Fruit fly (Drosophila melanogaster) whole organism, embryonic: ENCODE data around the gene CG4297.
A peak's percentile ranks its signal among the peaks of the same experiment; 100 is the strongest.

Experiments used
- CG11398 ChIP-seq: fragments of 200-800 bp; sonication (Bioruptor generic); optimal IDR thresholded peaks from 2 replicates; lab custom pipeline; 2016; ENCODE audit warnings: missing biosample characterization, missing genetic modification characterization
- CG11504 ChIP-seq: fragments of 200-800 bp; sonication (Bioruptor generic); optimal IDR thresholded peaks from 3 replicates; lab custom pipeline; 2019; ENCODE audit warnings: missing biosample characterization, mild to moderate bottlenecking, missing genetic modification characterization, moderate library complexity
- CG11695 ChIP-seq: fragments of 200-800 bp; sonication (Bioruptor generic); IDR thresholded peaks from 3 replicates; pipeline ENCODE4 v1.3.6; 2022; ENCODE audit warnings: missing biosample characterization, missing genetic modification characterization
- CG12236 ChIP-seq: fragments of 200-800 bp; sonication (Bioruptor generic); optimal IDR thresholded peaks from 2 replicates; lab custom pipeline; 2016; ENCODE audit warnings: missing biosample characterization, missing genetic modification characterization
- CG13123 ChIP-seq: fragments of 200-800 bp; sonication (Bioruptor generic); optimal IDR thresholded peaks from 2 replicates; lab custom pipeline; 2016; ENCODE audit warnings: missing biosample characterization, missing genetic modification characterization
- CG13296 ChIP-seq: fragments of 200-800 bp; sonication (Bioruptor generic); optimal IDR thresholded peaks from 3 replicates; lab custom pipeline; 2018; ENCODE audit warnings: missing biosample characterization, mild to moderate bottlenecking, missing genetic modification characterization
- CG1529 ChIP-seq: fragments of 200-800 bp; sonication (Bioruptor generic); optimal IDR thresholded peaks from 3 replicates; lab custom pipeline; 2018; ENCODE audit warnings: missing biosample characterization, missing genetic modification characterization
- CG1602 ChIP-seq: fragments of 200-800 bp; sonication (Bioruptor generic); optimal IDR thresholded peaks from 3 replicates; lab custom pipeline; 2016; ENCODE audit warnings: missing biosample characterization, missing genetic modification characterization
- CG17912 ChIP-seq: fragments of 200-800 bp; sonication (Bioruptor generic); optimal IDR thresholded peaks from 2 replicates; lab custom pipeline; 2018; ENCODE audit warnings: missing biosample characterization, mild to moderate bottlenecking, missing genetic modification characterization
- CG30403 ChIP-seq: fragments of 200-800 bp; sonication (Bioruptor generic); optimal IDR thresholded peaks from 3 replicates; lab custom pipeline; 2016; ENCODE audit warnings: missing biosample characterization, missing genetic modification characterization
- CG3281 ChIP-seq: fragments of 200-800 bp; sonication (Bioruptor generic); optimal IDR thresholded peaks from 3 replicates; lab custom pipeline; 2017; ENCODE audit warnings: missing biosample characterization, mild to moderate bottlenecking, missing genetic modification characterization
- CG3847 ChIP-seq: fragments of 200-800 bp; sonication (Bioruptor generic); IDR thresholded peaks from 2 replicates; pipeline ENCODE4 v1.3.6; 2022; ENCODE audit warnings: missing biosample characterization, missing genetic modification characterization
- CG3995 ChIP-seq: fragments of 200-800 bp; sonication (Bioruptor generic); optimal IDR thresholded peaks from 3 replicates; lab custom pipeline; 2016; ENCODE audit warnings: missing biosample characterization, missing genetic modification characterization
- CkIIα-i1 ChIP-seq: fragments of 200-800 bp; sonication (Bioruptor generic); IDR thresholded peaks from 2 replicates; pipeline ENCODE4 v1.3.6; 2022; ENCODE audit warnings: missing biosample characterization, missing genetic modification characterization
- CrebB ChIP-seq: fragments of 200-800 bp; sonication (Bioruptor generic); optimal IDR thresholded peaks from 3 replicates; lab custom pipeline; 2018; ENCODE audit warnings: missing biosample characterization, mild to moderate bottlenecking, missing genetic modification characterization
- D19B ChIP-seq: fragments of 200-800 bp; sonication (Bioruptor generic); optimal IDR thresholded peaks from 2 replicates; lab custom pipeline; 2017; ENCODE audit warnings: missing biosample characterization, mild to moderate bottlenecking, missing genetic modification characterization
- Dip2 ChIP-seq: fragments of 200-800 bp; sonication (Bioruptor generic); IDR thresholded peaks from 2 replicates; pipeline ENCODE4 v1.3.6; 2022; ENCODE audit warnings: missing biosample characterization, missing genetic modification characterization
- Dll ChIP-seq: fragments of 200-800 bp; sonication (Bioruptor generic); IDR thresholded peaks from 4 replicates; pipeline ENCODE4 v1.3.6; 2022; ENCODE audit warnings: missing biosample characterization, missing genetic modification characterization; ENCODE audit not compliant: partially characterized antibody
- Dp ChIP-seq: fragments of 200-800 bp; sonication (Bioruptor generic); optimal IDR thresholded peaks from 2 replicates; lab custom pipeline; 2018; ENCODE audit warnings: missing biosample characterization, mild to moderate bottlenecking, missing genetic modification characterization, moderate library complexity
- Fer2 ChIP-seq: fragments of 200-800 bp; sonication (Bioruptor generic); optimal IDR thresholded peaks from 2 replicates; lab custom pipeline; 2018; ENCODE audit warnings: missing biosample characterization, mild to moderate bottlenecking, missing genetic modification characterization, moderate library complexity
- Jarid2 ChIP-seq: fragments of 200-800 bp; sonication (Bioruptor generic); optimal IDR thresholded peaks from 3 replicates; lab custom pipeline; 2017; ENCODE audit warnings: mild to moderate bottlenecking, missing biosample characterization, missing genetic modification reagents, missing genetic modification characterization
- Lhr ChIP-seq: fragments of 200-800 bp; sonication (Bioruptor generic); optimal IDR thresholded peaks from 3 replicates; lab custom pipeline; 2017; ENCODE audit warnings: mild to moderate bottlenecking, missing biosample characterization, missing genetic modification reagents, missing genetic modification characterization
- Mes4 ChIP-seq: fragments of 200-800 bp; sonication (Bioruptor generic); optimal IDR thresholded peaks from 2 replicates; lab custom pipeline; 2016; ENCODE audit warnings: missing biosample characterization, missing genetic modification characterization
- Nf-YB ChIP-seq: fragments of 200-800 bp; sonication (Bioruptor generic); optimal IDR thresholded peaks from 3 replicates; lab custom pipeline; 2019; ENCODE audit warnings: missing biosample characterization, mild to moderate bottlenecking, missing genetic modification characterization, moderate library complexity
- Oaz ChIP-seq: fragments of 200-800 bp; sonication (Bioruptor generic); IDR thresholded peaks from 2 replicates; pipeline ENCODE4 v1.3.6; 2022; ENCODE audit warnings: missing biosample characterization, missing genetic modification characterization
- TFAM ChIP-seq: fragments of 200-800 bp; sonication (Bioruptor generic); optimal IDR thresholded peaks from 2 replicates; lab custom pipeline; 2017; ENCODE audit warnings: missing biosample characterization, missing genetic modification characterization, inconsistent platforms
- Taf1 ChIP-seq: fragments of 200-800 bp; sonication (Bioruptor generic); IDR thresholded peaks from 2 replicates; pipeline ENCODE4 v1.3.6; 2022; ENCODE audit warnings: missing biosample characterization, missing genetic modification characterization
- Xrp1 ChIP-seq: fragments of 200-800 bp; sonication (Bioruptor generic); IDR thresholded peaks from 2 replicates; pipeline ENCODE4 v1.3.6; 2022; ENCODE audit warnings: missing biosample characterization, missing genetic modification characterization
- amos ChIP-seq: fragments of 200-800 bp; sonication (Bioruptor generic); IDR thresholded peaks from 2 replicates; pipeline ENCODE4 v1.3.6; 2022; ENCODE audit warnings: missing biosample characterization, missing genetic modification characterization; ENCODE audit not compliant: partially characterized antibody
- caup ChIP-seq: fragments of 200-800 bp; sonication (Bioruptor generic); optimal IDR thresholded peaks from 3 replicates; lab custom pipeline; 2017; ENCODE audit warnings: missing biosample characterization, mild to moderate bottlenecking, missing genetic modification characterization, moderate library complexity; ENCODE audit not compliant: severe bottlenecking
- da ChIP-seq: fragments of 200-800 bp; sonication (Bioruptor generic); optimal IDR thresholded peaks from 2 replicates; lab custom pipeline; 2016; ENCODE audit warnings: missing biosample characterization, missing genetic modification characterization
- dimm ChIP-seq: fragments of 200-800 bp; sonication (Bioruptor generic); IDR thresholded peaks from 2 replicates; pipeline ENCODE4 v1.3.6; 2022; ENCODE audit warnings: missing biosample characterization, missing genetic modification characterization
- emc ChIP-seq: fragments of 200-800 bp; sonication (Bioruptor generic); optimal IDR thresholded peaks from 2 replicates; lab custom pipeline; 2016; ENCODE audit warnings: missing biosample characterization, missing genetic modification characterization
- esg ChIP-seq: fragments of 200-800 bp; sonication (Bioruptor generic); conservative IDR thresholded peaks from 2 replicates; pipeline ENCODE4 v1.3.6; 2022; ENCODE audit warnings: missing biosample characterization, missing genetic modification characterization
- fd96Cb ChIP-seq: fragments of 200-800 bp; sonication (Bioruptor generic); optimal IDR thresholded peaks from 2 replicates; lab custom pipeline; 2018; ENCODE audit warnings: missing biosample characterization, mild to moderate bottlenecking, missing genetic modification characterization, moderate library complexity
- fu2 ChIP-seq: fragments of 200-800 bp; sonication (Bioruptor generic); optimal IDR thresholded peaks from 2 replicates; lab custom pipeline; 2016; ENCODE audit warnings: missing biosample characterization, missing genetic modification characterization
- grau ChIP-seq: fragments of 200-800 bp; optimal IDR thresholded peaks from 3 replicates; lab custom pipeline; 2019; ENCODE audit warnings: missing biosample characterization, mild to moderate bottlenecking, missing genetic modification characterization, moderate library complexity
- gsb ChIP-seq: fragments of 200-800 bp; sonication (Bioruptor generic); IDR thresholded peaks from 2 replicates; pipeline ENCODE4 v1.3.6; 2022; ENCODE audit warnings: missing biosample characterization, missing genetic modification characterization
- her ChIP-seq: fragments of 200-800 bp; sonication (Bioruptor generic); optimal IDR thresholded peaks from 2 replicates; lab custom pipeline; 2016; ENCODE audit warnings: missing biosample characterization, missing genetic modification characterization
- inv ChIP-seq: fragments of 200-800 bp; sonication (Bioruptor generic); IDR thresholded peaks from 2 replicates; pipeline ENCODE4 v1.3.6; 2022; ENCODE audit warnings: missing biosample characterization, missing genetic modification characterization; ENCODE audit not compliant: partially characterized antibody
- ken ChIP-seq: fragments of 200-800 bp; sonication (Bioruptor generic); IDR thresholded peaks from 3 replicates; pipeline ENCODE4 v1.3.6; 2022; ENCODE audit warnings: missing biosample characterization, missing genetic modification characterization
- lola ChIP-seq, 3 experiments: fragments of >200 bp in 2 of 3; fragments of 200-800 bp in 1 of 3; sonication (Bioruptor generic) in 1 of 3; optimal IDR thresholded peaks; 2 replicates each; lab custom pipeline; 2017 to 2019; ENCODE audit warnings: missing biosample characterization in 3 of 3, missing genetic modification characterization in 3 of 3, mild to moderate bottlenecking in 1 of 3, moderate library complexity in 1 of 3
- peb ChIP-seq: fragments of 200-800 bp; sonication (Bioruptor generic); IDR thresholded peaks from 2 replicates; pipeline ENCODE4 v1.3.6; 2022; ENCODE audit warnings: missing biosample characterization, missing genetic modification characterization
- pfk ChIP-seq: fragments of 200-800 bp; sonication (Bioruptor generic); optimal IDR thresholded peaks from 2 replicates; lab custom pipeline; 2018; ENCODE audit warnings: missing biosample characterization, mild to moderate bottlenecking, missing genetic modification characterization, moderate library complexity
- scrt ChIP-seq: fragments of 200-800 bp; sonication (Bioruptor generic); optimal IDR thresholded peaks from 2 replicates; lab custom pipeline; 2018; ENCODE audit warnings: missing biosample characterization, mild to moderate bottlenecking, missing genetic modification characterization, moderate library complexity
- seq ChIP-seq: fragments of 200-800 bp; sonication (Bioruptor generic); IDR thresholded peaks from 2 replicates; pipeline ENCODE4 v1.3.6; 2022; ENCODE audit warnings: missing biosample characterization, missing genetic modification characterization
- slp2 ChIP-seq: fragments of 200-800 bp; sonication (Bioruptor generic); optimal IDR thresholded peaks from 2 replicates; lab custom pipeline; 2016; ENCODE audit warnings: missing biosample characterization, missing genetic modification characterization
- tin ChIP-seq: fragments of 200-800 bp; sonication (Bioruptor generic); optimal IDR thresholded peaks from 3 replicates; lab custom pipeline; 2016; ENCODE audit warnings: missing biosample characterization, missing genetic modification characterization
- toy ChIP-seq: fragments of 200-800 bp; sonication (Bioruptor generic); IDR thresholded peaks from 2 replicates; pipeline ENCODE4 v1.3.6; 2022; ENCODE audit warnings: missing biosample characterization, missing genetic modification characterization
- tup ChIP-seq: fragments of 200-800 bp; sonication (Bioruptor generic); optimal IDR thresholded peaks from 2 replicates; lab custom pipeline; 2016; ENCODE audit warnings: missing biosample characterization, mild to moderate bottlenecking, missing genetic modification characterization, moderate library complexity

Gene CG4297

DNA sequence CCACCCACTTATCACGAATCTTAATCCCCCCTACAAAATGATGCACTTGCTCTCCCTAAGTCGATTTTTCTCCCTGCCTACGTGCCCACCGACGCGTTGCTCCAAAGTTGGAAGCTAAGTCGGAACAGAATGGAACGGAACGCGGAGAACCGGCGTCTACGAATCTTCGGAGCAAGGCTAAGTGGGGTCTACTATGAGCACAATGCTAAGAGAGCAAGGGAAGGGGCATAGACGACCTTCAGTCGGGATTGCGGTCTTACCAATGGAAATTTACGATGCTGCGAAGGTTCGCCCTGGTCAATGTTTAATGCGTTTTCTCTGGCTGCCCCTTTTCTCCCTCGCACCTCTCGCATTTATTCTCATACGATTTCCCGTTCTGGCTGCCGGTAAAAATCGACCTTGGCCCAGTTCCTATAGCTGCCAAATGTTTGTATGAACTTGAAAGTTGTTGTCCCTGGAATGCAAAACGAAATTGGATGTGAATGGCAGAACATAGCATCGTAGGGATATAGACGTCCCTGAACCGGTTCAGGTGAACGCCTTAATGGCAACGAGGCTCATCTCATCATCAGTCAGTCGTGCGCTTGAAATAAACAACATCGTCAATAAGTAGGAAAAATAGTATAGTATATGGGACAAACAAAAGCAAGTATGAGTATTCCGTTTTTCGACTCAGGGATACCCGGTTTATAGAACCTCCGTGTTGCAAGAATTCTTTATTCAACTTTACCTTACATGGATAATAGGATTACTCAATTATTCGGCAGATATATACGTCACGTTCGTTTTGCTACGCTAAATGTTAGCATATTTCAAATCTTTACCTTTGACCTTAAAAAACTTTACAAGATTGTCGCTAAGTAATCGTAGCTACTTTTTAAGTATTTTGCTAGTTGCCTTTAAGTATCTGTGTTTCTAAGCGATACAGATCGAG lies 11.6 kb upstream of the CG4297 start (continued):
- TF ChIP-seq CG1602 (GFP tag; lab: Kevin White, UChicago) (no peak), gsb (GFP tag; lab: Robert Waterston, UW) (no peak), inv (GFP tag; lab: Robert Waterston, UW) (no peak), slp2 (no peak), seq (GFP tag; lab: Robert Waterston, UW) (no peak), CkIIα-i1 (GFP tag; lab: Robert Waterston, UW) (no peak), fd96Cb (tag; lab: Kevin White, UChicago) (no peak), CG13296 (GFP tag; lab: Kevin White, UChicago) (no peak), TFAM (no peak), Dll (GFP tag; lab: Robert Waterston, UW) (no peak), CG17912 (GFP tag; lab: Kevin White, UChicago) (no peak), CG11504 (tag; lab: Kevin White, UChicago) (no peak), Taf1 (GFP tag; lab: Robert Waterston, UW) (no peak), Mes4 (GFP tag; lab: Kevin White, UChicago) (no peak), CG11695 (GFP tag; lab: Robert Waterston, UW) (no peak), CG30403 (GFP tag; lab: Kevin White, UChicago) (peak; percentile 2), lola (GFP tag; optimal IDR thresholded peaks at IDR 0.05; lab: Kevin White, UChicago) (no peak), D19B (GFP tag; lab: Kevin White, UChicago) (no peak), Jarid2 (peak; percentile 10), scrt (no peak), ken (GFP tag; lab: Robert Waterston, UW) (no peak), CG3995 (GFP tag; lab: Kevin White, UChicago) (no peak), caup (no peak), CG1529 (GFP tag; lab: Kevin White, UChicago) (no peak), CG3847 (GFP tag; lab: Robert Waterston, UW) (no peak), peb (GFP tag; lab: Robert Waterston, UW) (no peak), CG3281 (peak; percentile 30), CG11398 (GFP tag; lab: Kevin White, UChicago) (no peak), CG13123 (GFP tag; lab: Kevin White, UChicago) (no peak), CrebB (tag; lab: Kevin White, UChicago) (no peak), Dp (no peak), Dip2 (GFP tag; lab: Robert Waterston, UW) (no peak), Xrp1 (GFP tag; lab: Robert Waterston, UW) (no peak), tin (GFP tag; lab: Kevin White, UChicago) (no peak), Fer2 (no peak), CG12236 (GFP tag; lab: Kevin White, UChicago) (no peak), pfk (GFP tag; lab: Kevin White, UChicago) (peak; percentile 90), amos (GFP tag; lab: Robert Waterston, UW) (no peak), emc (GFP tag; lab: Kevin White, UChicago) (no peak), dimm (GFP tag; lab: Robert Waterston, UW) (no peak), da (no peak), esg (GFP tag; lab: Robert Waterston, UW) (no peak), grau (tag; lab: Kevin White, UChicago) (no peak), fu2 (GFP tag; lab: Kevin White, UChicago) (no peak), Oaz (no peak), her (GFP tag; lab: Kevin White, UChicago) (no peak), Lhr (GFP tag; lab: Kevin White, UChicago) (no peak), toy (no peak), tup (GFP tag; lab: Kevin White, UChicago) (no peak), Nf-YB (GFP tag; lab: Kevin White, UChicago) (no peak)
